Worm (Caenorhabditis elegans): Measurements from ENCODE around the gene exc-9.

exc-9 gene

DNA sequence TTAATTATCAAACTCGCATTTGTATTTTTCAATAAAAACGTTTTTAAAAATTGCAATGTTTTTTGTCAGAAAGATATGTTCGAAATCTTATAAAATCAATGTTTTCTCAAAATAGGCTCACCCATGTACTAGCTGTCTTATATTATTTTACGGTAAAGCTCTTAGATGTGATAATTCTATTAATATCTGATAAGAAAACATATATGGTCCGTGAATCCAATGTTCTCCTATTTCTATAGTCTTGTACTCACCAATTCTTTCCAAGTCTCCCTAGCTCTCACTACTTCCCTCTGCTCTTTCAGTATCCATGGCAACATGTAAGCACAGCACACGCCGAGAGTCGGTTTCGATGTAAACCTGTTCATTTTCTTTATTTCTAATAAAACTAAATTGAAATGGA lies 7.1 kb downstream of the exc-9 start, which contains the start of gene bbs-2:
bbs-2 (plus strand) TSS at position 301 of the 400 bp plus-strand sequence.
- no peak for TF ChIP-seq sea-2 (GFP tag; optimal IDR thresholded peaks at IDR 0.05)
- TF ChIP-seq ceh-16 (tag; optimal IDR thresholded peaks at IDR 0.05), result no peak
- no peak for TF ChIP-seq hmg-11 (tag; optimal IDR thresholded peaks at IDR 0.05)
- no peak for TF ChIP-seq nhr-77 (tag; optimal IDR thresholded peaks at IDR 0.05)
- TF ChIP-seq elt-2 (tag; optimal IDR thresholded peaks at IDR 0.05), result no peak
- no peak for TF ChIP-seq pqm-1 (tag; optimal IDR thresholded peaks at IDR 0.05)
- TF ChIP-seq ztf-4 (tag; optimal IDR thresholded peaks at IDR 0.05), result no peak
- no peak for TF ChIP-seq lin-39 (tag; optimal IDR thresholded peaks at IDR 0.05)
- TF ChIP-seq nhr-25 (tag; optimal IDR thresholded peaks at IDR 0.05), result no peak
- no peak for TF ChIP-seq ZK546.5 (tag; optimal IDR thresholded peaks at IDR 0.05)
- TF ChIP-seq mml-1 (tag; optimal IDR thresholded peaks at IDR 0.05), result no peak
- no peak for TF ChIP-seq jun-1 (tag; optimal IDR thresholded peaks at IDR 0.05)
- TF ChIP-seq nhr-12 (tag; optimal IDR thresholded peaks at IDR 0.05), result no peak
- no peak for TF ChIP-seq nhr-23 (tag; optimal IDR thresholded peaks at IDR 0.05)
- no peak for TF ChIP-seq nhr-28 (tag; optimal IDR thresholded peaks at IDR 0.05)

DNA sequence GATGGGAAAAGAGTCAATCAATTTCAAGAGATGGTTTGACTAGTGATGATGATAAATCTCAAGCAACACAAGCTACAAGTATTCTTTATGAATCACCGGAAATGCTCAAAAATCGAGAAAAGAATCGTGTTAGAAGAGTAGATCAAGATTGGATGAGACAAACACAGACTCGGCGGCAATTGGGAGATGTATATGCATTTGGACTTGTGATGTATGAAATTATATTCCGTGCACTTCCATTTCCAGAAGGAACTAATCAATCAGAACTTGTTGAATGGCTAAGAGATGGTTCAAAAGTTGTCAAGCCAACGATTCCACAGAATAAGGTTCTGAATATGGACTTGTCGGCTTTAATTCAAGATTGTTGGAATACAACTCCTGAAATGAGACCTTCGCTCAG lies 8.9 kb downstream of the exc-9 start:
- no peak for TF ChIP-seq nhr-67 (tag; optimal IDR thresholded peaks at IDR 0.05)
- TF ChIP-seq aly-2 (tag; optimal IDR thresholded peaks at IDR 0.05), result no peak
- TF ChIP-seq nhr-11 (tag; optimal IDR thresholded peaks at IDR 0.05), result no peak
- no peak for TF ChIP-seq unc-62 (GFP tag; optimal IDR thresholded peaks at IDR 0.05)
- TF ChIP-seq nfya-1 (tag; optimal IDR thresholded peaks at IDR 0.05; ENCODE audit: insufficient read depth), result no peak
- no peak for TF ChIP-seq mdl-1 (tag; optimal IDR thresholded peaks at IDR 0.05)
- TF ChIP-seq unc-39 (tag; optimal IDR thresholded peaks at IDR 0.05), result no peak
- no peak for TF ChIP-seq ama-1 (optimal IDR thresholded peaks at IDR 0.05)
- TF ChIP-seq daf-12 (tag; optimal IDR thresholded peaks at IDR 0.05), result no peak
- no peak for TF ChIP-seq hmg-11 (tag; optimal IDR thresholded peaks at IDR 0.05)
- TF ChIP-seq ztf-11 (tag; optimal IDR thresholded peaks at IDR 0.05), result no peak
- TF ChIP-seq eor-1 (tag; optimal IDR thresholded peaks at IDR 0.05), result no peak
- TF ChIP-seq egl-27 (tag; optimal IDR thresholded peaks at IDR 0.05), result no peak
- no peak for TF ChIP-seq sea-2 (GFP tag; optimal IDR thresholded peaks at IDR 0.05)
- TF ChIP-seq ceh-16 (tag; optimal IDR thresholded peaks at IDR 0.05), result no peak
- TF ChIP-seq ceh-28 (tag; optimal IDR thresholded peaks at IDR 0.05), result no peak
- no peak for TF ChIP-seq nhr-23 (tag; optimal IDR thresholded peaks at IDR 0.05)

DNA sequence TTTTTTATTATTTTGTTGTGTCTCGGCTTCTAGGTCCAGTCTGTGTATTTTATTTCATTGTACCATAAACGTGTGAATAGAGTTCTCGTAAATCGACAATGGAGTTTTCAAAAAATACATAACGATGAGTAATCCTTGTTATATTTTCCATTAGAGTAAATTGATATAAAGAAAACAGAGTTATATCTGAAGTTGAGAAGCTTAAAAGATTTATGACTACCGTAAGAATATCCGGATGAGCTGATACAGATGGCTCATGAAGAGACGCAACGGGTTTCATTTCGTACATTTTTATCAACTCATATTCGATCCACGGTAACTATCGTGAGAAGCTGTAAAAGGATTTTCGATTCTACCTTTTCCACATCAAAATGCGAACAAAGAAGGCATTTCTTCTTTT lies 13.0 kb downstream of the exc-9 start, which contains the start of gene gcy-8:
gcy-8 (plus strand) TSS at position 301 of the 400 bp plus-strand sequence.
- TF ChIP-seq mml-1 (tag; optimal IDR thresholded peaks at IDR 0.05) (no peak), mdl-1 (tag; optimal IDR thresholded peaks at IDR 0.05) (no peak), lin-15B (tag; optimal IDR thresholded peaks at IDR 0.05) (no peak), ztf-4 (tag; optimal IDR thresholded peaks at IDR 0.05) (no peak), sea-2 (GFP tag; optimal IDR thresholded peaks at IDR 0.05) (no peak), ceh-28 (tag; optimal IDR thresholded peaks at IDR 0.05) (no peak)

DNA sequence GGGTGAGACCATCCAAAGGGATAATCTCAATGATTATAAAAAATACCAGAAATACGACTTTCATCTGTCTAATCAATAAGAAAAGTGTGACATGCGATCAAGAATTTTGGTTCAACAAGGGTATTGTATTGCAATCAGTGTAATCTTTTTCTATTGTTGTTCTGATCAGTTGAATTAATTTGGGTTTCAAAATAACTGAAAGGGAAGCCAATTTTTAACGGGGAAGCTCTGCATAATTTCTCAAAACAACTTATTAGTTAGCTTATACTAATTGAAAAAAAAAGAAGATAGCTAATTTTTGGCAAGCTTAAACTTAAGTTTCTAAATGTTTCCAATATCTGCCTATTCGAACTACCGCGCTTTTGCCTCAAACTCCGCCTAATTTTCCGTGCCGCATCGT lies 13.6 kb downstream of the exc-9 start, which contains the start of gene C49H3.12:
C49H3.12 (minus strand) TSS at position 101 of the 400 bp plus-strand sequence.
- TF ChIP-seq fkh-10 (GFP tag; optimal IDR thresholded peaks at IDR 0.05) (no peak), R02D3.7 (tag; optimal IDR thresholded peaks at IDR 0.05) (no peak), nhr-28 (tag; optimal IDR thresholded peaks at IDR 0.05) (no peak), nhr-23 (tag; optimal IDR thresholded peaks at IDR 0.05) (no peak), lin-15B (tag; optimal IDR thresholded peaks at IDR 0.05) (no peak), mml-1 (tag; optimal IDR thresholded peaks at IDR 0.05) (no peak), mdl-1 (tag; optimal IDR thresholded peaks at IDR 0.05) (no peak), daf-12 (tag; optimal IDR thresholded peaks at IDR 0.05) (no peak), skn-1 (tag; optimal IDR thresholded peaks at IDR 0.05) (no peak), nhr-25 (tag; optimal IDR thresholded peaks at IDR 0.05) (no peak), ceh-28 (tag; optimal IDR thresholded peaks at IDR 0.05) (no peak), hmg-11 (tag; optimal IDR thresholded peaks at IDR 0.05) (no peak), eor-1 (tag; optimal IDR thresholded peaks at IDR 0.05) (no peak), ama-1 (optimal IDR thresholded peaks at IDR 0.05) (no peak), lin-39 (tag; optimal IDR thresholded peaks at IDR 0.05) (no peak), nhr-237 (tag; optimal IDR thresholded peaks at IDR 0.05) (no peak)

ce11 chrIV:7926102-7926840 lies 14.5 kb downstream of the exc-9 start, which contains the start of gene rps-2:
TSS of gene rps-2 (minus strand) at chrIV:7926391.
- TF ChIP-seq nhr-67 (tag; optimal IDR thresholded peaks at IDR 0.05), result no peak
- peak; percentile 58 for TF ChIP-seq egl-5 (tag; optimal IDR thresholded peaks at IDR 0.05)
- TF ChIP-seq lin-15B (tag; optimal IDR thresholded peaks at IDR 0.05), result peak; percentile 41
- no peak for TF ChIP-seq eor-1 (tag; optimal IDR thresholded peaks at IDR 0.05)
- no peak for TF ChIP-seq nhr-23 (tag; optimal IDR thresholded peaks at IDR 0.05)
- TF ChIP-seq R02D3.7 (tag; optimal IDR thresholded peaks at IDR 0.05), result no peak
- TF ChIP-seq ztf-4 (tag; optimal IDR thresholded peaks at IDR 0.05), result no peak
- TF ChIP-seq ceh-16 (tag; optimal IDR thresholded peaks at IDR 0.05), result no peak
- peak; percentile 21 for TF ChIP-seq nhr-25 (tag; optimal IDR thresholded peaks at IDR 0.05)
- no peak for TF ChIP-seq nhr-237 (tag; optimal IDR thresholded peaks at IDR 0.05)
- no peak for TF ChIP-seq elt-2 (tag; optimal IDR thresholded peaks at IDR 0.05)
- TF ChIP-seq nhr-11 (tag; optimal IDR thresholded peaks at IDR 0.05), result no peak
- TF ChIP-seq lin-39 (tag; optimal IDR thresholded peaks at IDR 0.05), result no peak
- TF ChIP-seq skn-1 (tag; optimal IDR thresholded peaks at IDR 0.05), result no peak
- TF ChIP-seq zag-1 (tag; optimal IDR thresholded peaks at IDR 0.05), result no peak
- TF ChIP-seq ceh-28 (tag; optimal IDR thresholded peaks at IDR 0.05), result no peak
